Worm (Caenorhabditis elegans): Measurements from ENCODE around the gene F19G12.3.

ce11 chrX:1473794-1474193 lies 49.2 kb downstream of the F19G12.3 start:
- TF ChIP-seq nhr-77 (tag; optimal IDR thresholded peaks at IDR 0.05), result no peak
- TF ChIP-seq nhr-237 (tag; optimal IDR thresholded peaks at IDR 0.05), result no peak
- no peak for TF ChIP-seq nhr-90 (tag; optimal IDR thresholded peaks at IDR 0.05; ENCODE audit: poor library complexity)
- TF ChIP-seq C16A3.4 (tag; optimal IDR thresholded peaks at IDR 0.05), result no peak
- TF ChIP-seq dpl-1 (GFP tag; optimal IDR thresholded peaks at IDR 0.05), result no peak
- TF ChIP-seq fkh-10 (GFP tag; optimal IDR thresholded peaks at IDR 0.05), result no peak
- no peak for TF ChIP-seq mab-9 (GFP tag; IDR thresholded peaks at IDR 0.05)
- TF ChIP-seq irx-1 (tag; optimal IDR thresholded peaks at IDR 0.05), result no peak
- no peak for TF ChIP-seq nhr-76 (tag; optimal IDR thresholded peaks at IDR 0.05)
- no peak for TF ChIP-seq blmp-1 (tag; optimal IDR thresholded peaks at IDR 0.05)
- TF ChIP-seq unc-62 (GFP tag; optimal IDR thresholded peaks at IDR 0.05), result no peak
- no peak for TF ChIP-seq lsy-2 (tag; optimal IDR thresholded peaks at IDR 0.05)

Measured in whole organism, L1 larva.